Worm (Caenorhabditis elegans): Measurements from ENCODE around the gene rps-16.

rps-16 gene

DNA sequence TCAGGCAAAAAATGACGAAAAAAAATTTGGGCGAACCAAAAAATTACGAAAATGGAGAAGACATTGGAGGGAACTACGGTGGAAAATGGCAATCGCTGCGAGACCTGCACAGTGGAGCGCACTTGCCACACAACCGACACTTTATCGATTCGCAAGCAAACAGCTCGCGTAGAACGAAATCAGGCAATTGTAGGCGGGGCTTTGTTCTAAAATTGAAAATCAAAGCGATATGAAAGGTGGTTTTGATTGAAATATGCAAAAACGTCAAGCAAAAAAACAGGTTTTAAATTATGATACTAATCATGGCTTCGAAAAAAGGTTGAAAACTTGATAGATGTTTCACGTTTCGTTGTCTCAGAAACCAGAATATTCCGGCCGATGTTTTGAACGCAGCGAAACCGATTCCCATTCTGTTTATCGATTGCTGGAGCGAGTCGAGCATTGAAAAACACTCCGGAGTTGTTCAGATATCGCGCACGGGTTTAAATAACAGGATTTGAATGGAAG, 1.9 kb upstream of the rps-16 start, which contains the start of the genes fib-1 and mut-15 (continued):
- peak; percentile 93 for TF ChIP-seq dsc-1 (tag; optimal IDR thresholded peaks at IDR 0.05)
- TF ChIP-seq nhr-19 (GFP tag; conservative IDR thresholded peaks at IDR 0.05): peak; percentile 92
- no peak for TF ChIP-seq pqm-1 (tag; optimal IDR thresholded peaks at IDR 0.05)
- TF ChIP-seq mef-2 (tag; optimal IDR thresholded peaks at IDR 0.05): peak; percentile 56
- TF ChIP-seq vab-15 (tag; optimal IDR thresholded peaks at IDR 0.05): peak; percentile 92
- TF ChIP-seq unc-62 (GFP tag; optimal IDR thresholded peaks at IDR 0.05): no peak
- TF ChIP-seq alr-1 (tag; optimal IDR thresholded peaks at IDR 0.05; ENCODE audit: borderline replicate concordance): no peak
- TF ChIP-seq lin-39 (tag; optimal IDR thresholded peaks at IDR 0.05): peak; percentile 59
- TF ChIP-seq nhr-90 (tag; optimal IDR thresholded peaks at IDR 0.05; ENCODE audit: poor library complexity): peak; percentile 94
- peak; percentile 96 for TF ChIP-seq nhr-71 (tag; optimal IDR thresholded peaks at IDR 0.05)
- TF ChIP-seq sptf-1 (tag; optimal IDR thresholded peaks at IDR 0.05): no peak
- peak; percentile 71 for TF ChIP-seq pag-3 (tag; optimal IDR thresholded peaks at IDR 0.05; ENCODE audit: borderline replicate concordance, insufficient read depth)
- peak; percentile 88 to 97 (median 90) for TF ChIP-seq ceh-82 (tag; optimal IDR thresholded peaks at IDR 0.05)
- peak; percentile 53 for TF ChIP-seq nhr-237 (tag; optimal IDR thresholded peaks at IDR 0.05)
- no peak for TF ChIP-seq ets-5 (GFP tag; IDR thresholded peaks at IDR 0.05)
- TF ChIP-seq sup-37 (GFP tag; optimal IDR thresholded peaks at IDR 0.05): peak; percentile 53
- TF ChIP-seq xbp-1 (tag; optimal IDR thresholded peaks at IDR 0.05): peak; percentile 94
- TF ChIP-seq nhr-85 (tag): peak; percentile 96
- no peak for TF ChIP-seq nhr-28 (tag; optimal IDR thresholded peaks at IDR 0.05)
- TF ChIP-seq dpl-1 (GFP tag; optimal IDR thresholded peaks at IDR 0.05): peak; percentile 85 to 87 (median 85)
- TF ChIP-seq Y116A8C.19 (tag; optimal IDR thresholded peaks at IDR 0.05; ENCODE audit: borderline replicate concordance): peak; percentile 40
- peak; percentile 97 for TF ChIP-seq snu-23 (GFP tag; optimal IDR thresholded peaks at IDR 0.05)
- TF ChIP-seq fkh-4 (tag; optimal IDR thresholded peaks at IDR 0.05; ENCODE audit: borderline replicate concordance): peak; percentile 81
- TF ChIP-seq rnt-1 (tag; optimal IDR thresholded peaks at IDR 0.05): peak; percentile 97
- TF ChIP-seq fkh-10 (GFP tag; optimal IDR thresholded peaks at IDR 0.05): peak; percentile 74
- no peak for TF ChIP-seq nhr-76 (tag; optimal IDR thresholded peaks at IDR 0.05)
- peak in 1 of 2 experiments; percentile 81 for TF ChIP-seq mdl-1 (tag; optimal IDR thresholded peaks at IDR 0.05)
- peak; percentile 67 for TF ChIP-seq zip-4 (GFP tag; optimal IDR thresholded peaks at IDR 0.05)
- no peak for TF ChIP-seq nhr-12 (tag; optimal IDR thresholded peaks at IDR 0.05)
- peak; percentile 73 for TF ChIP-seq blmp-1 (tag; optimal IDR thresholded peaks at IDR 0.05)
- TF ChIP-seq ces-1 (GFP tag; optimal IDR thresholded peaks at IDR 0.05): no peak
- TF ChIP-seq mep-1 (tag; optimal IDR thresholded peaks at IDR 0.05): peak; percentile 94
- no peak for TF ChIP-seq unc-30 (tag; optimal IDR thresholded peaks at IDR 0.05)
- TF ChIP-seq lin-14 (GFP tag; optimal IDR thresholded peaks at IDR 0.05): peak; percentile 94
- TF ChIP-seq aly-2 (tag; optimal IDR thresholded peaks at IDR 0.05): peak; percentile 33
- peak; percentile 96 for TF ChIP-seq nhr-47 (tag; optimal IDR thresholded peaks at IDR 0.05)
- TF ChIP-seq nhr-11 (tag; optimal IDR thresholded peaks at IDR 0.05): peak; percentile 55
- peak; percentile 98 for TF ChIP-seq fkh-8 (tag; optimal IDR thresholded peaks at IDR 0.05)
- TF ChIP-seq nhr-20 (tag; optimal IDR thresholded peaks at IDR 0.05): peak; percentile 96
- peak in 1 of 2 experiments; percentile 92 for TF ChIP-seq ztf-11 (tag; optimal IDR thresholded peaks at IDR 0.05)
- TF ChIP-seq C04F5.9 (tag; optimal IDR thresholded peaks at IDR 0.05): peak; percentile 90
- TF ChIP-seq zag-1 (tag; optimal IDR thresholded peaks at IDR 0.05): peak; percentile 21
- peak; percentile 85 for TF ChIP-seq irx-1 (tag; optimal IDR thresholded peaks at IDR 0.05)
- TF ChIP-seq mab-9 (GFP tag; IDR thresholded peaks at IDR 0.05): peak; percentile 82
- TF ChIP-seq ztf-4 (tag; optimal IDR thresholded peaks at IDR 0.05): peak; percentile 72

Data from whole organism, L1 larva.